Worm (Caenorhabditis elegans): ENCODE measurements around the gene str-109.
A peak's percentile ranks its signal among the peaks of the same experiment; 100 is the strongest.

The str-109 gene

ce11 chrV:16162124-16162735, at the start of gene str-109, which contains the start of gene F10A3.11:
Gene str-109 (minus strand): TSS chrV:16162224.
Gene F10A3.11 (plus strand): TSS chrV:16162685.
- TF ChIP-seq ztf-22 (GFP tag; optimal IDR thresholded peaks at IDR 0.05) (no peak), die-1 (tag; optimal IDR thresholded peaks at IDR 0.05) (no peak), hrde-1 (tag; optimal IDR thresholded peaks at IDR 0.05; ENCODE audit: borderline replicate concordance) (no peak), lag-1 (GFP tag; IDR thresholded peaks at IDR 0.05) (no peak), sea-2 (GFP tag; IDR thresholded peaks at IDR 0.05) (no peak), ceh-27 (GFP tag; optimal IDR thresholded peaks at IDR 0.05) (no peak), ztf-28 (GFP tag; IDR thresholded peaks at IDR 0.05) (no peak), tbx-9 (tag; optimal IDR thresholded peaks at IDR 0.05; ENCODE audit: borderline replicate concordance) (no peak), bed-2 (GFP tag; IDR thresholded peaks at IDR 0.05) (no peak), unc-130 (GFP tag; optimal IDR thresholded peaks at IDR 0.05) (no peak), ztf-6 (GFP tag; IDR thresholded peaks at IDR 0.05) (no peak), aptf-2 (GFP tag; conservative IDR thresholded peaks at IDR 0.05) (no peak), repo-1 (tag; optimal IDR thresholded peaks at IDR 0.05) (no peak), xnd-1 (tag; optimal IDR thresholded peaks at IDR 0.05) (no peak), attf-5 (GFP tag; optimal IDR thresholded peaks at IDR 0.05) (no peak), snpc-1.3 (tag; optimal IDR thresholded peaks at IDR 0.05; ENCODE audit: insufficient read depth) (no peak), madf-3 (GFP tag; IDR thresholded peaks at IDR 0.05) (no peak), F49E8.2 (tag; optimal IDR thresholded peaks at IDR 0.05; ENCODE audit: insufficient read depth) (no peak), cebp-1 (GFP tag; IDR thresholded peaks at IDR 0.05) (no peak), cebp-1 (tag; optimal IDR thresholded peaks at IDR 0.05) (no peak)

- TF ChIP-seq nhr-120 (GFP tag; IDR thresholded peaks at IDR 0.05) (no peak), B0019.2 (GFP tag; conservative IDR thresholded peaks at IDR 0.05) (no peak), ceh-100 (GFP tag; IDR thresholded peaks at IDR 0.05) (no peak), F52B5.7 (tag; optimal IDR thresholded peaks at IDR 0.05) (no peak)
Observed at ce11 chrV:16211713-16212112, 49.7 kb upstream of the str-109 start.

- TF ChIP-seq zfh-2 (GFP tag; conservative IDR thresholded peaks at IDR 0.05) (peak; percentile 76), cebp-1 (GFP tag; IDR thresholded peaks at IDR 0.05) (no peak), cebp-1 (tag; optimal IDR thresholded peaks at IDR 0.05) (no peak), pbrm-1 (GFP tag; IDR thresholded peaks at IDR 0.05) (no peak), hsf-1 (GFP tag; IDR thresholded peaks at IDR 0.05) (no peak)
Observed at ce11 chrV:16210257-16211002, 48.4 kb upstream of the str-109 start, which contains the start of gene F11A5.16. Gene F11A5.16 (plus strand): TSS chrV:16210952.

- TF ChIP-seq hsf-1 (GFP tag; IDR thresholded peaks at IDR 0.05) = no peak
- no peak for TF ChIP-seq mel-28 (tag; optimal IDR thresholded peaks at IDR 0.05; ENCODE audit: borderline replicate concordance)
- TF ChIP-seq hrde-1 (tag; optimal IDR thresholded peaks at IDR 0.05; ENCODE audit: borderline replicate concordance) = no peak
- no peak for TF ChIP-seq ceh-79 (tag; optimal IDR thresholded peaks at IDR 0.05)
- TF ChIP-seq efl-1 (GFP tag; optimal IDR thresholded peaks at IDR 0.05) = no peak
- TF ChIP-seq egl-44 (GFP tag; IDR thresholded peaks at IDR 0.05) = no peak
- TF ChIP-seq bed-2 (GFP tag; IDR thresholded peaks at IDR 0.05) = no peak
- no peak for TF ChIP-seq Y53F4B.3 (GFP tag; IDR thresholded peaks at IDR 0.05)
- no peak for TF ChIP-seq lsy-27 (tag; optimal IDR thresholded peaks at IDR 0.05; ENCODE audit: borderline replicate concordance, insufficient read depth)
- no peak for TF ChIP-seq B0261.1 (tag; optimal IDR thresholded peaks at IDR 0.05)
- TF ChIP-seq madf-3 (GFP tag; IDR thresholded peaks at IDR 0.05) = no peak
- TF ChIP-seq F22D6.2 (tag; optimal IDR thresholded peaks at IDR 0.05) = no peak
- no peak for TF ChIP-seq T26A5.8 (tag; optimal IDR thresholded peaks at IDR 0.05)
- no peak for TF ChIP-seq nfya-1 (tag; optimal IDR thresholded peaks at IDR 0.05; ENCODE audit: borderline replicate concordance, insufficient read depth)
- no peak for TF ChIP-seq lin-35 (GFP tag; optimal IDR thresholded peaks at IDR 0.05)
- no peak for TF ChIP-seq attf-6 (GFP tag; IDR thresholded peaks at IDR 0.05)
Observed at ce11 chrV:16209837-16210236, 47.8 kb upstream of the str-109 start, which contains the start of gene oac-15. Gene oac-15 (minus strand): TSS chrV:16209937.
